Worm (Caenorhabditis elegans) whole organism, young adult: ENCODE results near the gene srlf-35.

Experiments
- lag-1 ChIP-seq: fragments of 200-800 bp; sonication (Bioruptor generic); IDR thresholded peaks from 2 replicates; pipeline ENCODE4 v1.3.6; 2022; ENCODE audit warnings: missing genetic modification reagents, missing genetic modification characterization, missing compliant biosample characterization
- mxl-1 ChIP-seq: sonication (generic microtip); optimal IDR thresholded peaks from 2 replicates; lab custom pipeline; 2016; ENCODE audit warnings: missing genetic modification characterization, missing compliant biosample characterization
- nfya-1 ChIP-seq: sonication (generic microtip); optimal IDR thresholded peaks from 2 replicates; lab custom pipeline; 2017; ENCODE audit warnings: antibody characterized with exemption, missing compliant biosample characterization, missing genetic modification characterization, borderline replicate concordance; ENCODE audit not compliant: insufficient read depth
- nhr-80 ChIP-seq: sonication (generic microtip); optimal IDR thresholded peaks from 2 replicates; lab custom pipeline; 2016; ENCODE audit warnings: missing genetic modification characterization, missing compliant biosample characterization
- pha-4 ChIP-seq: fragments of 150-350 bp; sonication (generic microtip); optimal IDR thresholded peaks from 2 replicates; lab custom pipeline; 2014; ENCODE audit warnings: missing biosample characterization, missing genetic modification reagents, missing genetic modification characterization
- sea-2 ChIP-seq: fragments of 200-800 bp; sonication (Bioruptor generic); IDR thresholded peaks from 2 replicates; pipeline ENCODE4 v1.3.6; 2022; ENCODE audit warnings: missing genetic modification characterization, missing compliant biosample characterization
- snpc-4 ChIP-seq, 5 experiments: fragments of 150-350 bp in 1 of 5; sonication (generic microtip) in 4 of 5; optimal IDR thresholded peaks; 2 replicates each; lab custom pipeline; 2014 to 2018; ENCODE audit warnings: missing genetic modification characterization in 5 of 5, missing biosample characterization in 3 of 5, antibody characterized with exemption in 2 of 5, mild to moderate bottlenecking in 2 of 5, missing compliant biosample characterization in 2 of 5, missing genotype in 2 of 5, moderate library complexity in 2 of 5, missing genetic modification reagents in 1 of 5
- unc-62 ChIP-seq: fragments of 150-350 bp; optimal IDR thresholded peaks from 2 replicates; lab custom pipeline; 2014; ENCODE audit warnings: missing biosample characterization, missing genetic modification reagents, missing genetic modification characterization
- ztf-3 ChIP-seq: fragments of 200-800 bp; sonication (Bioruptor generic); optimal IDR thresholded peaks from 2 replicates; lab custom pipeline; 2018; ENCODE audit warnings: mild to moderate bottlenecking, missing genetic modification characterization, missing compliant biosample characterization

DNA sequence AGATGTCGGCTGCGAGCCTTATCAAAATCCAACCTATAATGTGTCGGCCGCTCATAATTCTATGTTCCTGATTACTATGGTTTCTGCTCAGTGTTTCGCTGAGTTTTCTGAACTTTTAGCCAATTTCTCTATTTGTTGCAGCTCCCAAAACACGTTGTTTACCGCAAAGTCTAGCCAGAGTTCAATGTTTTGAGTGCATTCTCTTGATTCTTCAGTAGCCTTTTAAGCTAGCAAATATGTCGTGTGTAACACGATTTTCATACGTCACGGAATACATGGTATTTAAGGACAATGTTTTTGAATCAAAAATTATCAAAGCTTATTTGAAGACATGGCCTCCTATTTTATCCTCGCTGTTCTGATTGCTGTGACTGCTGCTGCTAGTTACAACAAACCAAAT lies 1.4 kb downstream of the srlf-35 start, which contains the start of gene srlf-19:
- no peak for TF ChIP-seq ztf-3
- no peak for TF ChIP-seq mxl-1 (tag; lab: Kevin White, UChicago)
- no peak for TF ChIP-seq nhr-80
- no peak for TF ChIP-seq sea-2 (GFP tag; lab: Robert Waterston, UW)
- TF ChIP-seq unc-62: no peak
- TF ChIP-seq snpc-4 (GFP tag; optimal IDR thresholded peaks at IDR 0.05; lab: Kevin White, UChicago): no peak
- no peak for TF ChIP-seq snpc-4 (tag; optimal IDR thresholded peaks at IDR 0.05; lab: Kevin White, UChicago)
- TF ChIP-seq pha-4 (tag; lab: Kevin White, UChicago): no peak
- TF ChIP-seq nfya-1: no peak
- TF ChIP-seq lag-1: no peak
